Fruit fly (Drosophila melanogaster) whole organism, embryonic: ENCODE data around the gene CG17777.

Experiments used
- Abd-B ChIP-seq: fragments of 200-800 bp; sonication (Bioruptor generic); optimal IDR thresholded peaks from 2 replicates; lab custom pipeline; 2018; ENCODE audit warnings: missing biosample characterization, mild to moderate bottlenecking, missing genetic modification characterization, moderate library complexity
- C15 ChIP-seq: fragments of 200-800 bp; sonication (Bioruptor generic); IDR thresholded peaks from 3 replicates; pipeline ENCODE4 v1.3.6; 2022; ENCODE audit warnings: missing biosample characterization, missing genetic modification characterization
- CG10321 ChIP-seq: fragments of 200-800 bp; sonication (Bioruptor generic); IDR thresholded peaks from 2 replicates; pipeline ENCODE4 v1.3.6; 2022; ENCODE audit warnings: missing biosample characterization, missing genetic modification characterization
- CG11504 ChIP-seq: fragments of 200-800 bp; sonication (Bioruptor generic); optimal IDR thresholded peaks from 3 replicates; lab custom pipeline; 2019; ENCODE audit warnings: missing biosample characterization, mild to moderate bottlenecking, missing genetic modification characterization, moderate library complexity
- CG11560 ChIP-seq: fragments of 200-800 bp; sonication (Bioruptor generic); IDR thresholded peaks from 3 replicates; pipeline ENCODE4 v1.3.6; 2022; ENCODE audit warnings: missing biosample characterization, missing genetic modification characterization
- CG13296 ChIP-seq: fragments of 200-800 bp; sonication (Bioruptor generic); optimal IDR thresholded peaks from 3 replicates; lab custom pipeline; 2018; ENCODE audit warnings: missing biosample characterization, mild to moderate bottlenecking, missing genetic modification characterization
- CG13624 ChIP-seq: fragments of 200-800 bp; sonication (Bioruptor generic); optimal IDR thresholded peaks from 2 replicates; lab custom pipeline; 2016; ENCODE audit warnings: missing biosample characterization, missing genetic modification characterization
- CG13894 ChIP-seq: fragments of 200-800 bp; sonication (Bioruptor generic); optimal IDR thresholded peaks from 3 replicates; lab custom pipeline; 2018; ENCODE audit warnings: missing biosample characterization, mild to moderate bottlenecking, missing genetic modification characterization, moderate library complexity
- CG15696 ChIP-seq: fragments of 200-800 bp; sonication (Bioruptor generic); optimal IDR thresholded peaks from 2 replicates; lab custom pipeline; 2019; ENCODE audit warnings: missing biosample characterization, mild to moderate bottlenecking, missing genetic modification characterization, moderate library complexity
- CG1603 ChIP-seq: fragments of 200-800 bp; sonication (Bioruptor generic); optimal IDR thresholded peaks from 2 replicates; lab custom pipeline; 2019; ENCODE audit warnings: missing biosample characterization, mild to moderate bottlenecking, missing genetic modification characterization, moderate library complexity
- CG17186 ChIP-seq: fragments of 200-800 bp; sonication (Bioruptor generic); optimal IDR thresholded peaks from 3 replicates; lab custom pipeline; 2017; ENCODE audit warnings: missing biosample characterization, missing genetic modification reagents, missing genetic modification characterization
- CG17328 ChIP-seq: fragments of 200-800 bp; sonication (Bioruptor generic); IDR thresholded peaks from 2 replicates; pipeline ENCODE4 v1.3.6; 2022; ENCODE audit warnings: missing biosample characterization, missing genetic modification characterization
- CG18619 ChIP-seq: fragments of 200-800 bp; sonication (Bioruptor generic); optimal IDR thresholded peaks from 3 replicates; lab custom pipeline; 2017; ENCODE audit warnings: missing biosample characterization, mild to moderate bottlenecking, missing genetic modification characterization
- CG2678 ChIP-seq: fragments of 200-800 bp; sonication (Bioruptor generic); optimal IDR thresholded peaks from 3 replicates; lab custom pipeline; 2019; ENCODE audit warnings: missing biosample characterization, mild to moderate bottlenecking, missing genetic modification characterization, moderate library complexity
- CG31365 ChIP-seq: fragments of 200-800 bp; sonication (Bioruptor generic); optimal IDR thresholded peaks from 2 replicates; lab custom pipeline; 2018; ENCODE audit warnings: missing biosample characterization, mild to moderate bottlenecking, missing genetic modification characterization
- CG42726 ChIP-seq: fragments of 200-800 bp; sonication (Bioruptor generic); IDR thresholded peaks from 2 replicates; pipeline ENCODE4 v1.3.6; 2022; ENCODE audit warnings: missing biosample characterization, missing genetic modification characterization; ENCODE audit not compliant: partially characterized antibody
- CG6175 ChIP-seq: fragments of 200-800 bp; sonication (Bioruptor generic); IDR thresholded peaks from 3 replicates; pipeline ENCODE4 v1.3.6; 2022; ENCODE audit warnings: missing biosample characterization, missing genetic modification characterization
- CG7357 ChIP-seq: fragments of 200-800 bp; sonication (Bioruptor generic); IDR thresholded peaks from 3 replicates; pipeline ENCODE4 v1.3.6; 2022; ENCODE audit warnings: missing biosample characterization, missing genetic modification characterization
- CG7839 ChIP-seq: fragments of 200-800 bp; sonication (Bioruptor generic); optimal IDR thresholded peaks from 3 replicates; lab custom pipeline; 2018; ENCODE audit warnings: missing biosample characterization, mild to moderate bottlenecking, missing genetic modification characterization, moderate library complexity
- CG8281 ChIP-seq: fragments of 200-800 bp; sonication (Bioruptor generic); optimal IDR thresholded peaks from 2 replicates; lab custom pipeline; 2018; ENCODE audit warnings: missing biosample characterization, mild to moderate bottlenecking, missing genetic modification characterization, moderate library complexity
- CG9797 ChIP-seq: fragments of 200-800 bp; sonication (Bioruptor generic); optimal IDR thresholded peaks from 3 replicates; lab custom pipeline; 2018; ENCODE audit warnings: missing biosample characterization, mild to moderate bottlenecking, missing genetic modification characterization
- CG9932 ChIP-seq: fragments of 200-800 bp; sonication (Bioruptor generic); IDR thresholded peaks from 2 replicates; pipeline ENCODE4 v1.3.6; 2022; ENCODE audit warnings: missing biosample characterization, missing genetic modification characterization
- Camta ChIP-seq: fragments of 200-800 bp; sonication (Bioruptor generic); optimal IDR thresholded peaks from 2 replicates; lab custom pipeline; 2016; ENCODE audit warnings: missing biosample characterization, missing genetic modification characterization
- CoRest ChIP-seq: fragments of 200-800 bp; sonication (Bioruptor generic); optimal IDR thresholded peaks from 3 replicates; lab custom pipeline; 2018; ENCODE audit warnings: missing biosample characterization, mild to moderate bottlenecking, missing genetic modification characterization, moderate library complexity
- E2f2 ChIP-seq: fragments of 200-800 bp; sonication (Bioruptor generic); IDR thresholded peaks from 2 replicates; pipeline ENCODE4 v1.3.6; 2022; ENCODE audit warnings: missing biosample characterization, missing genetic modification characterization
- HLHmδ ChIP-seq: fragments of 200-800 bp; sonication (Bioruptor generic); optimal IDR thresholded peaks from 2 replicates; lab custom pipeline; 2018; ENCODE audit warnings: missing biosample characterization, mild to moderate bottlenecking, missing genetic modification characterization, moderate library complexity
- Hmx ChIP-seq: fragments of 200-800 bp; sonication (Bioruptor generic); optimal IDR thresholded peaks from 2 replicates; lab custom pipeline; 2016; ENCODE audit warnings: missing biosample characterization, missing genetic modification characterization
- Hr3 ChIP-seq: fragments of 200-800 bp; sonication (Bioruptor generic); optimal IDR thresholded peaks from 3 replicates; lab custom pipeline; 2016; ENCODE audit warnings: missing biosample characterization, missing genetic modification characterization
- Meics ChIP-seq: fragments of 200-800 bp; sonication (Bioruptor generic); optimal IDR thresholded peaks from 2 replicates; lab custom pipeline; 2017; ENCODE audit warnings: missing biosample characterization, mild to moderate bottlenecking, missing genetic modification characterization
- Myb ChIP-seq: fragments of 200-800 bp; sonication (Bioruptor generic); optimal IDR thresholded peaks from 2 replicates; lab custom pipeline; 2016; ENCODE audit warnings: missing biosample characterization, missing genetic modification characterization
- NfI ChIP-seq: fragments of 200-800 bp; sonication (Bioruptor generic); optimal IDR thresholded peaks from 3 replicates; lab custom pipeline; 2018; ENCODE audit warnings: missing biosample characterization, mild to moderate bottlenecking, missing genetic modification characterization, moderate library complexity
- PHDP ChIP-seq: fragments of 200-800 bp; sonication (Bioruptor generic); optimal IDR thresholded peaks from 3 replicates; lab custom pipeline; 2018; ENCODE audit warnings: missing biosample characterization, mild to moderate bottlenecking, missing genetic modification characterization, moderate library complexity
- Sry-δ ChIP-seq: fragments of 200-800 bp; sonication (Bioruptor generic); optimal IDR thresholded peaks from 2 replicates; lab custom pipeline; 2016; ENCODE audit warnings: missing biosample characterization, missing genetic modification characterization
- Xrp1 ChIP-seq: fragments of 200-800 bp; sonication (Bioruptor generic); IDR thresholded peaks from 2 replicates; pipeline ENCODE4 v1.3.6; 2022; ENCODE audit warnings: missing biosample characterization, missing genetic modification characterization
- abd-A ChIP-seq: fragments of 200-800 bp; sonication (Bioruptor generic); optimal IDR thresholded peaks from 3 replicates; lab custom pipeline; 2019; ENCODE audit warnings: missing biosample characterization, mild to moderate bottlenecking, missing genetic modification characterization, moderate library complexity
- chn ChIP-seq: fragments of 200-800 bp; sonication (Bioruptor generic); optimal IDR thresholded peaks from 2 replicates; lab custom pipeline; 2016; ENCODE audit warnings: missing biosample characterization, missing genetic modification characterization
- dmrt99B ChIP-seq: fragments of 200-800 bp; sonication (Bioruptor generic); optimal IDR thresholded peaks from 2 replicates; lab custom pipeline; 2018; ENCODE audit warnings: missing biosample characterization, mild to moderate bottlenecking, missing genetic modification characterization, moderate library complexity
- gem ChIP-seq: fragments of 200-800 bp; sonication (Bioruptor generic); optimal IDR thresholded peaks from 2 replicates; lab custom pipeline; 2019; ENCODE audit warnings: missing biosample characterization, mild to moderate bottlenecking, missing genetic modification characterization, moderate library complexity
- hb ChIP-seq: fragments of 200-800 bp; sonication (Bioruptor generic); IDR thresholded peaks from 3 replicates; pipeline ENCODE4 v1.3.6; 2022; ENCODE audit warnings: missing biosample characterization, missing genetic modification characterization; ENCODE audit not compliant: partially characterized antibody
- kay ChIP-seq: fragments of 200-800 bp; sonication (Bioruptor generic); optimal IDR thresholded peaks from 2 replicates; lab custom pipeline; 2016; ENCODE audit warnings: missing biosample characterization, missing genetic modification characterization
- mirr ChIP-seq: fragments of 200-800 bp; sonication (Bioruptor generic); optimal IDR thresholded peaks from 3 replicates; lab custom pipeline; 2018; ENCODE audit warnings: missing biosample characterization, mild to moderate bottlenecking, missing genetic modification characterization
- nmo ChIP-seq: fragments of 200-800 bp; sonication (Bioruptor generic); optimal IDR thresholded peaks from 2 replicates; lab custom pipeline; 2018; ENCODE audit warnings: missing biosample characterization, mild to moderate bottlenecking, missing genetic modification characterization, moderate library complexity
- peb ChIP-seq: fragments of 200-800 bp; sonication (Bioruptor generic); IDR thresholded peaks from 2 replicates; pipeline ENCODE4 v1.3.6; 2022; ENCODE audit warnings: missing biosample characterization, missing genetic modification characterization
- rib ChIP-seq: fragments of 200-800 bp; sonication (Bioruptor generic); IDR thresholded peaks from 2 replicates; pipeline ENCODE4 v1.3.6; 2022; ENCODE audit warnings: missing biosample characterization, missing genetic modification characterization
- ro ChIP-seq: fragments of 200-800 bp; sonication (Bioruptor generic); IDR thresholded peaks from 2 replicates; pipeline ENCODE4 v1.3.6; 2022; ENCODE audit warnings: missing biosample characterization, missing genetic modification characterization
- row ChIP-seq: fragments of 200-800 bp; sonication (Bioruptor generic); IDR thresholded peaks from 3 replicates; pipeline ENCODE4 v1.3.6; 2022; ENCODE audit warnings: missing biosample characterization, missing genetic modification characterization
- sim ChIP-seq: fragments of 200-800 bp; sonication (Bioruptor generic); IDR thresholded peaks from 2 replicates; pipeline ENCODE4 v1.3.6; 2022; ENCODE audit warnings: missing biosample characterization, missing genetic modification characterization
- sr ChIP-seq: fragments of 200-800 bp; sonication (Bioruptor generic); IDR thresholded peaks from 3 replicates; pipeline ENCODE4 v1.3.6; 2022; ENCODE audit warnings: missing biosample characterization, missing genetic modification characterization
- tap ChIP-seq: fragments of 200-800 bp; optimal IDR thresholded peaks from 3 replicates; lab custom pipeline; 2019; ENCODE audit warnings: missing biosample characterization, mild to moderate bottlenecking, missing genetic modification characterization, moderate library complexity
- tgo ChIP-seq: fragments of 200-800 bp; sonication (Bioruptor generic); IDR thresholded peaks from 3 replicates; pipeline ENCODE4 v1.3.6; 2022; ENCODE audit warnings: missing biosample characterization, missing genetic modification characterization
- tx ChIP-seq: fragments of 200-800 bp; sonication (Bioruptor generic); optimal IDR thresholded peaks from 2 replicates; lab custom pipeline; 2016; ENCODE audit warnings: missing biosample characterization, missing genetic modification characterization

The CG17777 gene

dm6 chrX:2208641-2209241 lies 22.1 kb downstream of the CG17777 start (continued):
- TF ChIP-seq tx (GFP tag; lab: Kevin White, UChicago), result no peak
- no peak for TF ChIP-seq chn (GFP tag; lab: Kevin White, UChicago)
- no peak for TF ChIP-seq CG9797 (GFP tag; lab: Kevin White, UChicago)
- TF ChIP-seq CG13894, result no peak
- TF ChIP-seq CG1603 (tag; lab: Kevin White, UChicago), result peak; percentile 18
- TF ChIP-seq sr (GFP tag; lab: Robert Waterston, UW), result no peak
- TF ChIP-seq Hmx (GFP tag; lab: Kevin White, UChicago), result no peak
- peak; percentile 62 for TF ChIP-seq row (GFP tag; lab: Robert Waterston, UW)
- no peak for TF ChIP-seq tap (tag; lab: Kevin White, UChicago)
- TF ChIP-seq abd-A (tag; lab: Kevin White, UChicago), result no peak
- no peak; the same call in 2 of the 3 replicates for TF ChIP-seq CG7357 (GFP tag; lab: Robert Waterston, UW)
- TF ChIP-seq PHDP (tag; lab: Kevin White, UChicago), result no peak
- TF ChIP-seq Abd-B (GFP tag; lab: Kevin White, UChicago), result no peak
- TF ChIP-seq CG13296 (GFP tag; lab: Kevin White, UChicago), result no peak
- peak; percentile 37 for TF ChIP-seq nmo (GFP tag; lab: Kevin White, UChicago)
- no peak for TF ChIP-seq CG31365 (tag; lab: Kevin White, UChicago)
- TF ChIP-seq kay (GFP tag; lab: Kevin White, UChicago), result no peak
- no peak for TF ChIP-seq CG13624 (GFP tag; lab: Kevin White, UChicago)
- no peak for TF ChIP-seq HLHmδ
- TF ChIP-seq rib (GFP tag; lab: Robert Waterston, UW), result no peak
- peak; percentile 38 for TF ChIP-seq CG11504 (tag; lab: Kevin White, UChicago)
- peak; percentile 27 for TF ChIP-seq Meics (GFP tag; lab: Kevin White, UChicago)
- no peak for TF ChIP-seq E2f2
- no peak for TF ChIP-seq Sry-δ
- no peak for TF ChIP-seq Hr3
- no peak for TF ChIP-seq CG10321
- peak; percentile 59 for TF ChIP-seq CG9932 (GFP tag; lab: Robert Waterston, UW)
- no peak for TF ChIP-seq mirr (GFP tag; lab: Kevin White, UChicago)
- TF ChIP-seq CoRest (tag; lab: Kevin White, UChicago), result peak; percentile 19
- no peak for TF ChIP-seq CG17186 (GFP tag; lab: Kevin White, UChicago)
- no peak for TF ChIP-seq Camta (GFP tag; lab: Kevin White, UChicago)
- TF ChIP-seq CG2678, result peak; percentile 48
- no peak for TF ChIP-seq ro
- no peak for TF ChIP-seq Myb (GFP tag; lab: Kevin White, UChicago)
- no peak for TF ChIP-seq CG8281 (tag; lab: Kevin White, UChicago)
- peak; percentile 23; the same call in 1 of the 3 replicates for TF ChIP-seq CG11560
- no peak for TF ChIP-seq CG42726 (GFP tag; lab: Robert Waterston, UW)
- TF ChIP-seq Xrp1 (GFP tag; lab: Robert Waterston, UW), result peak; percentile 14; the same call in 1 of the 2 replicates
- no peak for TF ChIP-seq hb (GFP tag; lab: Robert Waterston, UW)
- TF ChIP-seq CG18619 (GFP tag; lab: Kevin White, UChicago), result no peak
- no peak for TF ChIP-seq CG17328 (GFP tag; lab: Robert Waterston, UW)
- no peak for TF ChIP-seq peb
- TF ChIP-seq gem (tag; lab: Kevin White, UChicago), result no peak
- TF ChIP-seq sim (GFP tag; lab: Robert Waterston, UW), result no peak
- TF ChIP-seq dmrt99B (tag; lab: Kevin White, UChicago), result peak; percentile 48
- no peak for TF ChIP-seq CG15696
- peak; percentile 91 for TF ChIP-seq CG6175 (GFP tag; lab: Robert Waterston, UW)
- peak; percentile 19 for TF ChIP-seq NfI (GFP tag; lab: Kevin White, UChicago)
- peak; percentile 19; the same call in 1 of the 3 replicates for TF ChIP-seq tgo
- TF ChIP-seq C15 (GFP tag; lab: Robert Waterston, UW), result no peak
- TF ChIP-seq CG7839 (tag; lab: Kevin White, UChicago), result peak; percentile 49
